Worm (Caenorhabditis elegans) whole organism, young adult: ENCODE data around the gene glb-12.

ENCODE experiments used
- B0019.2 ChIP-seq: fragments of 200-800 bp; sonication (Bioruptor generic); conservative IDR thresholded peaks from 2 replicates; pipeline ENCODE4 v1.3.6; 2022; ENCODE audit warnings: missing genetic modification reagents, missing genetic modification characterization, missing compliant biosample characterization
- F10E7.11 ChIP-seq: sonication (generic microtip); optimal IDR thresholded peaks from 2 replicates; lab custom pipeline; 2017; ENCODE audit warnings: mild to moderate bottlenecking, missing genetic modification characterization, moderate library complexity, missing compliant biosample characterization
- F22D6.2 ChIP-seq: sonication (generic microtip); optimal IDR thresholded peaks from 2 replicates; lab custom pipeline; 2016; ENCODE audit warnings: mild to moderate bottlenecking, missing genetic modification characterization, missing compliant biosample characterization
- F23B12.7 ChIP-seq: sonication (generic microtip); optimal IDR thresholded peaks from 2 replicates; lab custom pipeline; 2017; ENCODE audit warnings: missing genetic modification characterization, mild to moderate bottlenecking, missing compliant biosample characterization, antibody characterized with exemption, moderate library complexity; ENCODE audit not compliant: insufficient read depth
- F49E8.2 ChIP-seq: sonication (generic microtip); optimal IDR thresholded peaks from 3 replicates; lab custom pipeline; 2017; ENCODE audit warnings: missing genetic modification characterization, mild to moderate bottlenecking, missing compliant biosample characterization, antibody characterized with exemption, moderate library complexity; ENCODE audit not compliant: insufficient read depth
- F52B5.7 ChIP-seq: sonication (generic microtip); optimal IDR thresholded peaks from 2 replicates; lab custom pipeline; 2016; ENCODE audit warnings: mild to moderate bottlenecking, missing genetic modification characterization, missing compliant biosample characterization
- K12H6.12 ChIP-seq: fragments of 200-800 bp; sonication (Bioruptor generic); optimal IDR thresholded peaks from 2 replicates; lab custom pipeline; 2018; ENCODE audit warnings: mild to moderate bottlenecking, missing genetic modification characterization, missing compliant biosample characterization
- Y53F4B.3 ChIP-seq: fragments of 200-800 bp; sonication (Bioruptor generic); IDR thresholded peaks from 2 replicates; pipeline ENCODE4 v1.3.6; 2022; ENCODE audit warnings: missing genetic modification reagents, missing genetic modification characterization, missing compliant biosample characterization
- Y53G8AR.9 ChIP-seq: fragments of 200-800 bp; sonication (Bioruptor generic); conservative IDR thresholded peaks from 2 replicates; pipeline ENCODE4 v1.3.6; 2022; ENCODE audit warnings: missing genetic modification reagents, missing genetic modification characterization, missing compliant biosample characterization
- Y79H2A.3 ChIP-seq: fragments of 200-800 bp; sonication (Bioruptor generic); conservative IDR thresholded peaks from 2 replicates; pipeline ENCODE4 v1.3.6; 2022; ENCODE audit warnings: missing genetic modification reagents, missing genetic modification characterization, missing compliant biosample characterization
- aptf-2 ChIP-seq: fragments of 200-800 bp; sonication (Bioruptor generic); conservative IDR thresholded peaks from 2 replicates; pipeline ENCODE4 v1.3.6; 2022; ENCODE audit warnings: missing genetic modification reagents, missing genetic modification characterization, missing compliant biosample characterization
- attf-3 ChIP-seq: fragments of 200-800 bp; sonication (Bioruptor generic); conservative IDR thresholded peaks from 2 replicates; pipeline ENCODE4 v1.3.6; 2022; ENCODE audit warnings: missing genetic modification reagents, missing genetic modification characterization, missing compliant biosample characterization
- attf-5 ChIP-seq: fragments of 200-800 bp; sonication (Bioruptor generic); optimal IDR thresholded peaks from 2 replicates; lab custom pipeline; 2018; ENCODE audit warnings: mild to moderate bottlenecking, missing genetic modification characterization, missing compliant biosample characterization
- bed-1 ChIP-seq: fragments of 200-800 bp; sonication (Bioruptor generic); IDR thresholded peaks from 2 replicates; pipeline ENCODE4 v1.3.6; 2022; ENCODE audit warnings: missing genetic modification reagents, missing genetic modification characterization, missing compliant biosample characterization
- bed-2 ChIP-seq: fragments of 200-800 bp; sonication (Bioruptor generic); IDR thresholded peaks from 2 replicates; pipeline ENCODE4 v1.3.6; 2022; ENCODE audit warnings: missing genetic modification reagents, missing genetic modification characterization, missing compliant biosample characterization
- cebp-1 ChIP-seq, 2 experiments: fragments of 200-800 bp in 1 of 2; sonication (Bioruptor generic) in 1 of 2; sonication (generic microtip) in 1 of 2; IDR thresholded peaks in 1 of 2; optimal IDR thresholded peaks in 1 of 2; 2 replicates each; pipeline versions ENCODE4 v1.3.6 to Lab custom; 2017 to 2022; ENCODE audit warnings: missing compliant biosample characterization in 2 of 2, missing genetic modification characterization in 2 of 2, mild to moderate bottlenecking in 1 of 2, missing genetic modification reagents in 1 of 2, moderate library complexity in 1 of 2
- die-1 ChIP-seq: sonication (generic microtip); optimal IDR thresholded peaks from 2 replicates; lab custom pipeline; 2016; ENCODE audit warnings: missing genotype, mild to moderate bottlenecking, missing genetic modification characterization, missing compliant biosample characterization
- dpff-1 ChIP-seq: sonication (generic microtip); optimal IDR thresholded peaks from 2 replicates; lab custom pipeline; 2017; ENCODE audit warnings: mild to moderate bottlenecking, missing genetic modification characterization, missing compliant biosample characterization
- egrh-3 ChIP-seq: fragments of 200-800 bp; sonication (Bioruptor generic); IDR thresholded peaks from 2 replicates; pipeline ENCODE4 v1.3.6; 2022; ENCODE audit warnings: missing genetic modification reagents, missing genetic modification characterization, missing compliant biosample characterization
- ets-4 ChIP-seq: fragments of 200-800 bp; sonication (Bioruptor generic); optimal IDR thresholded peaks from 2 replicates; lab custom pipeline; 2018; ENCODE audit warnings: mild to moderate bottlenecking, missing genetic modification characterization, missing compliant biosample characterization
- him-1 ChIP-seq: sonication (generic microtip); optimal IDR thresholded peaks from 2 replicates; lab custom pipeline; 2016; ENCODE audit warnings: missing genotype, missing genetic modification reagents, missing genetic modification characterization, missing compliant biosample characterization
- hlh-26 ChIP-seq: fragments of 200-800 bp; sonication (Bioruptor generic); conservative IDR thresholded peaks from 2 replicates; pipeline ENCODE4 v1.3.6; 2022; ENCODE audit warnings: missing genetic modification reagents, missing genetic modification characterization, missing compliant biosample characterization
- hmg-1.2 ChIP-seq: fragments of 200-800 bp; sonication (Bioruptor generic); IDR thresholded peaks from 2 replicates; pipeline ENCODE4 v1.3.6; 2022; ENCODE audit warnings: missing genetic modification reagents, missing genetic modification characterization, missing compliant biosample characterization
- hrde-1 ChIP-seq: sonication (generic microtip); optimal IDR thresholded peaks from 2 replicates; lab custom pipeline; 2016; ENCODE audit warnings: missing genetic modification characterization, mild to moderate bottlenecking, missing compliant biosample characterization, moderate library complexity, missing genotype, missing genetic modification reagents, borderline replicate concordance
- lag-1 ChIP-seq: fragments of 200-800 bp; sonication (Bioruptor generic); IDR thresholded peaks from 2 replicates; pipeline ENCODE4 v1.3.6; 2022; ENCODE audit warnings: missing genetic modification reagents, missing genetic modification characterization, missing compliant biosample characterization
- let-526 ChIP-seq: fragments of 200-800 bp; sonication (Bioruptor generic); IDR thresholded peaks from 2 replicates; pipeline ENCODE4 v1.3.6; 2022; ENCODE audit warnings: missing genetic modification reagents, missing genetic modification characterization, missing compliant biosample characterization
- lin-35 ChIP-seq, 3 experiments: fragments of 150-350 bp in 2 of 3; sonication (generic microtip) in 1 of 3; optimal IDR thresholded peaks; 2 replicates each; lab custom pipeline; 2014 to 2018; ENCODE audit warnings: missing biosample characterization in 3 of 3, missing genetic modification characterization in 3 of 3, missing genetic modification reagents in 3 of 3
- lin-54 ChIP-seq: fragments of 200-800 bp; sonication (Bioruptor generic); optimal IDR thresholded peaks from 2 replicates; lab custom pipeline; 2018; ENCODE audit warnings: mild to moderate bottlenecking, missing genetic modification characterization, missing compliant biosample characterization
- lsl-1 ChIP-seq: fragments of 200-800 bp; sonication (Bioruptor generic); optimal IDR thresholded peaks from 2 replicates; lab custom pipeline; 2018; ENCODE audit warnings: mild to moderate bottlenecking, missing genetic modification characterization, moderate library complexity, missing compliant biosample characterization
- madf-10 ChIP-seq: sonication (generic microtip); optimal IDR thresholded peaks from 2 replicates; lab custom pipeline; 2016; ENCODE audit warnings: mild to moderate bottlenecking, missing genetic modification characterization, missing compliant biosample characterization
- nhr-179 ChIP-seq: sonication (generic microtip); optimal IDR thresholded peaks from 2 replicates; lab custom pipeline; 2016; ENCODE audit warnings: mild to moderate bottlenecking, missing genetic modification characterization, missing compliant biosample characterization
- nhr-80 ChIP-seq: sonication (generic microtip); optimal IDR thresholded peaks from 2 replicates; lab custom pipeline; 2016; ENCODE audit warnings: missing genetic modification characterization, missing compliant biosample characterization
- nhr-90 ChIP-seq: sonication (generic microtip); optimal IDR thresholded peaks from 2 replicates; lab custom pipeline; 2016; ENCODE audit warnings: missing genotype, mild to moderate bottlenecking, missing genetic modification characterization, missing compliant biosample characterization
- rcor-1 ChIP-seq: fragments of 200-800 bp; sonication (Bioruptor generic); IDR thresholded peaks from 2 replicates; pipeline ENCODE4 v1.3.6; 2022; ENCODE audit warnings: missing genetic modification reagents, missing genetic modification characterization, missing compliant biosample characterization
- rpc-1 ChIP-seq, 2 experiments: fragments of 150-350 bp in 1 of 2; sonication (generic microtip) in 1 of 2; optimal IDR thresholded peaks; 2 replicates each; lab custom pipeline; 2014 to 2018; ENCODE audit warnings: missing biosample characterization in 1 of 2, missing genetic modification characterization in 1 of 2, missing genetic modification reagents in 1 of 2, missing genotype in 1 of 2
- sdz-38 ChIP-seq: sonication (generic microtip); optimal IDR thresholded peaks from 2 replicates; lab custom pipeline; 2016; ENCODE audit warnings: missing genotype, missing genetic modification characterization, missing compliant biosample characterization
- tbp1 ChIP-seq: fragments of 200-800 bp; sonication (Bioruptor generic); optimal IDR thresholded peaks from 2 replicates; lab custom pipeline; 2018; ENCODE audit warnings: mild to moderate bottlenecking, missing genetic modification characterization, missing compliant biosample characterization
- unc-130 ChIP-seq: sonication (generic microtip); optimal IDR thresholded peaks from 2 replicates; lab custom pipeline; 2016; ENCODE audit warnings: missing genetic modification reagents, missing genetic modification characterization, missing compliant biosample characterization
- unc-62 ChIP-seq: fragments of 150-350 bp; optimal IDR thresholded peaks from 2 replicates; lab custom pipeline; 2014; ENCODE audit warnings: missing biosample characterization, missing genetic modification reagents, missing genetic modification characterization
- zfh-2 ChIP-seq: fragments of 200-800 bp; sonication (Bioruptor generic); conservative IDR thresholded peaks from 2 replicates; pipeline ENCODE4 v1.3.6; 2022; ENCODE audit warnings: missing genetic modification reagents, missing genetic modification characterization, missing compliant biosample characterization
- zim-3 ChIP-seq: sonication (generic microtip); optimal IDR thresholded peaks from 2 replicates; lab custom pipeline; 2017; ENCODE audit warnings: mild to moderate bottlenecking, missing genetic modification characterization, moderate library complexity, missing compliant biosample characterization

glb-12 gene

ce11 chrII:10753694-10754093 lies 22.2 kb upstream of the glb-12 start:
- TF ChIP-seq rcor-1 (GFP tag; lab: Robert Waterston, UW), result no peak
- no peak for TF ChIP-seq rpc-1 (optimal IDR thresholded peaks at IDR 0.05; lab: Kevin White, UChicago)
- TF ChIP-seq rpc-1 (tag; optimal IDR thresholded peaks at IDR 0.05; lab: Kevin White, UChicago), result no peak
- TF ChIP-seq hlh-26 (GFP tag; lab: Robert Waterston, UW), result no peak
- no peak for TF ChIP-seq F10E7.11 (tag; lab: Kevin White, UChicago)
- no peak for TF ChIP-seq K12H6.12
- TF ChIP-seq let-526 (GFP tag; lab: Robert Waterston, UW), result no peak
- no peak for TF ChIP-seq lin-54 (GFP tag; lab: Kevin White, UChicago)
- TF ChIP-seq B0019.2 (GFP tag; lab: Robert Waterston, UW), result no peak
- no peak for TF ChIP-seq F23B12.7 (tag; lab: Kevin White, UChicago)
- TF ChIP-seq attf-3 (GFP tag; lab: Robert Waterston, UW), result no peak
- TF ChIP-seq die-1 (tag; lab: Kevin White, UChicago), result no peak
- no peak for TF ChIP-seq Y53F4B.3 (GFP tag; lab: Robert Waterston, UW)

ce11 chrII:10744801-10745200 lies 13.3 kb upstream of the glb-12 start:
- peak; percentile 23; the same call in 1 of the 2 replicates for TF ChIP-seq hmg-1.2
- no peak for TF ChIP-seq him-1 (tag; lab: Kevin White, UChicago)
- TF ChIP-seq madf-10 (tag; lab: Kevin White, UChicago), result peak; percentile 59
- no peak for TF ChIP-seq cebp-1 (GFP tag; IDR thresholded peaks at IDR 0.05; lab: Robert Waterston, UW)
- TF ChIP-seq cebp-1 (tag; optimal IDR thresholded peaks at IDR 0.05; lab: Kevin White, UChicago), result peak; percentile 8
- TF ChIP-seq zfh-2 (GFP tag; lab: Robert Waterston, UW), result peak; percentile 45
- TF ChIP-seq zim-3 (tag; lab: Kevin White, UChicago), result no peak

- TF ChIP-seq attf-5 (GFP tag; lab: Kevin White, UChicago) (no peak), F49E8.2 (tag; lab: Kevin White, UChicago) (no peak), tbp1 (GFP tag; lab: Kevin White, UChicago) (no peak), rcor-1 (GFP tag; lab: Robert Waterston, UW) (no peak), aptf-2 (no peak), lag-1 (no peak), nhr-179 (no peak), F23B12.7 (tag; lab: Kevin White, UChicago) (no peak), dpff-1 (no peak)
Measured at ce11 chrII:10737059-10737458, 5.6 kb upstream of the glb-12 start, which contains the start of gene C52A11.3. Gene C52A11.3, plus strand, starts transcription at chrII:10737359.

ce11 chrII:10730702-10731101 lies 750 bp downstream of the glb-12 start:
- no peak for TF ChIP-seq lsl-1 (GFP tag; lab: Kevin White, UChicago)
- no peak for TF ChIP-seq bed-2 (GFP tag; lab: Robert Waterston, UW)
- no peak for TF ChIP-seq nhr-80
- no peak for TF ChIP-seq hrde-1 (tag; lab: Kevin White, UChicago)
- TF ChIP-seq lin-35 (GFP tag; optimal IDR thresholded peaks at IDR 0.05; lab: Kevin White, UChicago), result no peak
- no peak for TF ChIP-seq Y53G8AR.9 (GFP tag; lab: Robert Waterston, UW)
- no peak for TF ChIP-seq F22D6.2
- no peak for TF ChIP-seq sdz-38 (tag; lab: Kevin White, UChicago)
- no peak for TF ChIP-seq F52B5.7 (tag; lab: Kevin White, UChicago)
- no peak for TF ChIP-seq ets-4
- TF ChIP-seq nhr-90, result no peak
- no peak for TF ChIP-seq Y79H2A.3
- TF ChIP-seq unc-130 (GFP tag; lab: Kevin White, UChicago), result no peak
- no peak for TF ChIP-seq unc-62 (GFP tag; lab: Kevin White, UChicago)
- TF ChIP-seq rcor-1 (GFP tag; lab: Robert Waterston, UW), result no peak
- TF ChIP-seq bed-1 (GFP tag; lab: Robert Waterston, UW), result no peak
- TF ChIP-seq egrh-3, result no peak
